Fruit fly (Drosophila melanogaster): Measurements from ENCODE around the gene CG17681.

The CG17681 gene

dm6 chr2L:18141471-18142345 is 11.2 kb upstream of the CG17681 start:
- peak; percentile 23; the same call in 1 of the 2 replicates for TF ChIP-seq MBD-R2 (GFP tag; IDR thresholded peaks at IDR 0.05)
- TF ChIP-seq sob (GFP tag; IDR thresholded peaks at IDR 0.05), result no peak
- TF ChIP-seq mirr (GFP tag; optimal IDR thresholded peaks at IDR 0.05), result peak; percentile 51
- no peak for TF ChIP-seq GATAe (GFP tag; conservative IDR thresholded peaks at IDR 0.05)
- peak; percentile 20 for TF ChIP-seq CG3995 (GFP tag; optimal IDR thresholded peaks at IDR 0.05)
- peak; percentile 40 for TF ChIP-seq ems (GFP tag; optimal IDR thresholded peaks at IDR 0.05)
- peak; percentile 71 for TF ChIP-seq slbo (GFP tag; IDR thresholded peaks at IDR 0.05)
- TF ChIP-seq CG10462 (GFP tag; optimal IDR thresholded peaks at IDR 0.05), result peak; percentile 49
- TF ChIP-seq eyg (GFP tag; optimal IDR thresholded peaks at IDR 0.05), result no peak
- TF ChIP-seq B-H1 (GFP tag; IDR thresholded peaks at IDR 0.05), result peak; percentile 58; the same call in 2 of the 3 replicates
- TF ChIP-seq CG34376 (GFP tag; optimal IDR thresholded peaks at IDR 0.05), result peak; percentile 68
- TF ChIP-seq ftz-f1 (GFP tag; optimal IDR thresholded peaks at IDR 0.05), result peak; percentile 37
- TF ChIP-seq D19B (GFP tag; optimal IDR thresholded peaks at IDR 0.05), result peak; percentile 38
- TF ChIP-seq fu2 (GFP tag; optimal IDR thresholded peaks at IDR 0.05), result peak; percentile 54
- TF ChIP-seq gcm (GFP tag; optimal IDR thresholded peaks at IDR 0.05), result peak; percentile 59
- TF ChIP-seq ac (GFP tag; optimal IDR thresholded peaks at IDR 0.05), result peak; percentile 14
- TF ChIP-seq CG10959 (GFP tag; IDR thresholded peaks at IDR 0.05), result no peak
- TF ChIP-seq CG4707 (GFP tag; optimal IDR thresholded peaks at IDR 0.05), result no peak
- TF ChIP-seq Ets97D (GFP tag; optimal IDR thresholded peaks at IDR 0.05), result peak; percentile 10
- TF ChIP-seq Oaz (GFP tag; IDR thresholded peaks at IDR 0.05), result 0 out of 2 replicates have a peak, but pooled peaks have one; percentile 14
- TF ChIP-seq Bdp1 (GFP tag; optimal IDR thresholded peaks at IDR 0.05), result peak; percentile 36
- TF ChIP-seq row (GFP tag; IDR thresholded peaks at IDR 0.05), result peak; percentile 73
- peak; percentile 50; the same call in 1 of the 2 replicates for TF ChIP-seq stc (GFP tag; IDR thresholded peaks at IDR 0.05)
- TF ChIP-seq tx (GFP tag; optimal IDR thresholded peaks at IDR 0.05), result peak; percentile 17
- TF ChIP-seq yki (optimal IDR thresholded peaks at IDR 0.05), result no peak
- no peak for TF ChIP-seq tll (GFP tag; optimal IDR thresholded peaks at IDR 0.05)
- TF ChIP-seq Doc2 (GFP tag; IDR thresholded peaks at IDR 0.05), result no peak
- peak; percentile 62 for TF ChIP-seq CG10654 (GFP tag; optimal IDR thresholded peaks at IDR 0.05)
- no peak for TF ChIP-seq CG3838 (GFP tag; optimal IDR thresholded peaks at IDR 0.05)
- peak; percentile 77 for TF ChIP-seq CG32532 (GFP tag; IDR thresholded peaks at IDR 0.05)
- peak; percentile 51 for TF ChIP-seq CG14441 (GFP tag; IDR thresholded peaks at IDR 0.05)
- peak; percentile 53 for TF ChIP-seq sug (tag; optimal IDR thresholded peaks at IDR 0.05)
- TF ChIP-seq CG2120 (GFP tag; optimal IDR thresholded peaks at IDR 0.05), result peak; percentile 78
- no peak for TF ChIP-seq CrebB (tag; optimal IDR thresholded peaks at IDR 0.05)
- TF ChIP-seq CG11456 (GFP tag; IDR thresholded peaks at IDR 0.05), result no peak
- TF ChIP-seq Asciz (GFP tag; optimal IDR thresholded peaks at IDR 0.05), result peak; percentile 83
- peak in 1 of 2 experiments; percentile 4 for TF ChIP-seq Dfd (GFP tag; optimal IDR thresholded peaks at IDR 0.05)
- TF ChIP-seq Optix (GFP tag; IDR thresholded peaks at IDR 0.05), result 0 out of 3 replicates have a peak, but pooled peaks have one; percentile 22
- no peak for TF ChIP-seq CG31365 (tag; optimal IDR thresholded peaks at IDR 0.05)
- no peak for TF ChIP-seq pita (GFP tag; optimal IDR thresholded peaks at IDR 0.05)
- TF ChIP-seq CG3726 (GFP tag; IDR thresholded peaks at IDR 0.05), result 0 out of 3 replicates have a peak, but pooled peaks have one; percentile 55
- no peak for TF ChIP-seq ro (GFP tag; IDR thresholded peaks at IDR 0.05)
- TF ChIP-seq CG1792 (GFP tag; optimal IDR thresholded peaks at IDR 0.05), result no peak
- TF ChIP-seq Kr (GFP tag; optimal IDR thresholded peaks at IDR 0.05), result no peak
- TF ChIP-seq amos (GFP tag; IDR thresholded peaks at IDR 0.05; ENCODE audit: partially characterized antibody), result no peak; the same call in 1 of the 2 replicates
- TF ChIP-seq HmgD (GFP tag; optimal IDR thresholded peaks at IDR 0.05), result no peak
- no peak for TF ChIP-seq sima (GFP tag; optimal IDR thresholded peaks at IDR 0.05)
- peak; percentile 30 for TF ChIP-seq jing (GFP tag; optimal IDR thresholded peaks at IDR 0.05)
- peak; percentile 15; the same call in 1 of the 2 replicates for TF ChIP-seq CG16779 (GFP tag; IDR thresholded peaks at IDR 0.05)
- TF ChIP-seq ap (GFP tag; IDR thresholded peaks at IDR 0.05), result peak; percentile 48

Measured in whole organism, embryonic.